Fruit fly (Drosophila melanogaster): ENCODE measurements around the gene CG7295.

DNA sequence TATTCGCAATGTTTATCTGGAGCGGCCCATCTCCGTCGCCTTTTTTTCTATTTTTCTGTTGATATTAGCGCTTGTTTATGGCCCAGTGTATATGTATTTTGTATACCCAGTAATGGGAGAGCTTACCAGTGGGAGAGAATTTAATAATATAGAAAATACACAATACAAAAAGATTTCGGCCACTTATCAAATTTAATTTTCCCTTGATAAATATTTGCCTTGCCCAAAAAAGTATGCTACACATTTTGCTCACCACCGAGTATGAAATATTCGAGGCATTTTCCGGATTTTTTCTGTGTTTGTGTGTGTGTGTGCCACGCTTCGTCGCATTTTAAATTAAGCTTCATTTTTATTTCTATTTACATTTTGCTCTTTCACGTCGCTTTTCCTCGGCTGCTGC is 30.6 kb upstream of the CG7295 start:
- TF ChIP-seq Sin3A (optimal IDR thresholded peaks at IDR 0.05) = no peak
- TF ChIP-seq ttk (optimal IDR thresholded peaks at IDR 0.05) = no peak
